Worm (Caenorhabditis elegans): ENCODE results near the gene R06F6.14.

R06F6.14 gene

ce11 chrII:10783201-10783962 lies 25.7 kb upstream of the R06F6.14 start, which contains the start of gene ect-2:
TSS of gene ect-2 (minus strand) at chrII:10783962.
- TF ChIP-seq nhr-25 (tag; optimal IDR thresholded peaks at IDR 0.05; ENCODE audit: borderline replicate concordance, insufficient read depth) (no peak), Y75B8A.6 (GFP tag; IDR thresholded peaks at IDR 0.05) (no peak), spr-1 (tag; optimal IDR thresholded peaks at IDR 0.05) (no peak), dpl-1 (GFP tag; optimal IDR thresholded peaks at IDR 0.05) (peak; percentile 86), F49E8.2 (tag; optimal IDR thresholded peaks at IDR 0.05; ENCODE audit: borderline replicate concordance) (peak; percentile 21), hmg-1.1 (GFP tag; IDR thresholded peaks at IDR 0.05) (0 out of 2 replicates have a peak, but pooled peaks have one; percentile 18), fos-1 (tag; optimal IDR thresholded peaks at IDR 0.05) (no peak), aha-1 (tag) (peak; percentile 39), mes-2 (tag; optimal IDR thresholded peaks at IDR 0.05; ENCODE audit: poor library complexity, severe bottlenecking) (peak; percentile 44), nhr-6 (tag; optimal IDR thresholded peaks at IDR 0.05) (no peak), nhr-11 (tag; optimal IDR thresholded peaks at IDR 0.05) (no peak), lin-15B (tag; optimal IDR thresholded peaks at IDR 0.05) (no peak), nhr-42 (GFP tag; IDR thresholded peaks at IDR 0.05) (no peak), unc-130 (GFP tag; optimal IDR thresholded peaks at IDR 0.05) (peak; percentile 29), ceh-82 (tag; optimal IDR thresholded peaks at IDR 0.05) (no peak), aly-2 (tag; optimal IDR thresholded peaks at IDR 0.05) (no peak), lin-1 (GFP tag; IDR thresholded peaks at IDR 0.05) (no peak), F37D6.2 (tag; optimal IDR thresholded peaks at IDR 0.05) (no peak), hlh-11 (tag; optimal IDR thresholded peaks at IDR 0.05) (peak; percentile 63), duxl-1 (tag; optimal IDR thresholded peaks at IDR 0.05; ENCODE audit: poor library complexity) (no peak)

- no peak for TF ChIP-seq F37D6.2 (tag; optimal IDR thresholded peaks at IDR 0.05)
- TF ChIP-seq zip-2 (tag; optimal IDR thresholded peaks at IDR 0.05): no peak
- no peak for TF ChIP-seq egl-43 (GFP tag; IDR thresholded peaks at IDR 0.05)
- TF ChIP-seq pha-4 (GFP tag; IDR thresholded peaks at IDR 0.05): no peak
- no peak for TF ChIP-seq pha-4 (tag; optimal IDR thresholded peaks at IDR 0.05)
- TF ChIP-seq lin-1 (GFP tag; IDR thresholded peaks at IDR 0.05): no peak
- TF ChIP-seq snpc-1.2 (GFP tag; IDR thresholded peaks at IDR 0.05): no peak
- no peak for TF ChIP-seq tag-97 (GFP tag; IDR thresholded peaks at IDR 0.05)
These were observed 24.8 kb upstream of the R06F6.14 start for ce11 chrII:10784248-10784647.

- no peak for TF ChIP-seq Y105C5A.15 (GFP tag; IDR thresholded peaks at IDR 0.05)
- TF ChIP-seq pha-4 (GFP tag; IDR thresholded peaks at IDR 0.05): no peak
- peak; percentile 69 for TF ChIP-seq pha-4 (tag; optimal IDR thresholded peaks at IDR 0.05)
- peak; percentile 97 for TF ChIP-seq dpl-1 (GFP tag; optimal IDR thresholded peaks at IDR 0.05)
- no peak for TF ChIP-seq daf-19 (GFP tag; conservative IDR thresholded peaks at IDR 0.05)
- TF ChIP-seq lim-7 (GFP tag; IDR thresholded peaks at IDR 0.05): no peak
- TF ChIP-seq nhr-6 (tag; optimal IDR thresholded peaks at IDR 0.05): no peak
- TF ChIP-seq ceh-82 (tag; optimal IDR thresholded peaks at IDR 0.05): no peak
- no peak for TF ChIP-seq madf-5 (GFP tag; IDR thresholded peaks at IDR 0.05)
- TF ChIP-seq unc-62 (GFP tag; optimal IDR thresholded peaks at IDR 0.05 in 1 of 2): peak in 1 of 2 experiments; percentile 65
- TF ChIP-seq unc-62 (tag; optimal IDR thresholded peaks at IDR 0.05): no peak
- no peak for TF ChIP-seq dmd-9 (GFP tag; IDR thresholded peaks at IDR 0.05)
- TF ChIP-seq spr-3 (GFP tag; optimal IDR thresholded peaks at IDR 0.05): no peak
- no peak for TF ChIP-seq dmd-6 (GFP tag; IDR thresholded peaks at IDR 0.05)
- no peak for TF ChIP-seq dmd-8 (GFP tag; IDR thresholded peaks at IDR 0.05)
- TF ChIP-seq saeg-2 (GFP tag; IDR thresholded peaks at IDR 0.05): no peak
- TF ChIP-seq T26A8.4 (GFP tag; IDR thresholded peaks at IDR 0.05): peak; percentile 39; the same call in 1 of the 2 replicates
- TF ChIP-seq nhr-28 (tag; optimal IDR thresholded peaks at IDR 0.05): peak; percentile 13
- no peak for TF ChIP-seq Y5F2A.4 (GFP tag; optimal IDR thresholded peaks at IDR 0.05)
- no peak for TF ChIP-seq set-16 (GFP tag; IDR thresholded peaks at IDR 0.05)
- TF ChIP-seq mxl-3 (GFP tag; optimal IDR thresholded peaks at IDR 0.05): no peak
- peak; percentile 2 for TF ChIP-seq pqm-1 (tag; optimal IDR thresholded peaks at IDR 0.05)
- no peak for TF ChIP-seq daf-8 (GFP tag; IDR thresholded peaks at IDR 0.05)
- no peak for TF ChIP-seq mxl-2 (GFP tag; conservative IDR thresholded peaks at IDR 0.05)
- TF ChIP-seq ceh-28 (tag; optimal IDR thresholded peaks at IDR 0.05): no peak
- no peak for TF ChIP-seq php-3 (GFP tag; IDR thresholded peaks at IDR 0.05)
These were observed 24.2 kb upstream of the R06F6.14 start, which contains the start of gene cdl-1 for ce11 chrII:10784780-10785463. TSS of gene cdl-1 (plus strand) at chrII:10785452.

Measured in whole organism, L4 larva.